Fruit fly (Drosophila melanogaster) whole organism, wandering third instar larva: ENCODE measurements around the gene CG5853.

Source experiments
- Abd-B ChIP-seq: fragments of >200 bp; optimal IDR thresholded peaks from 2 replicates; lab custom pipeline; 2017; ENCODE audit warnings: missing biosample characterization, missing genetic modification characterization
- CG32264 ChIP-seq: fragments of 200-800 bp; sonication (Bioruptor generic); optimal IDR thresholded peaks from 2 replicates; lab custom pipeline; 2016; ENCODE audit warnings: missing biosample characterization, missing genetic modification characterization
- CG9705 ChIP-seq: fragments of 200-800 bp; sonication (Bioruptor generic); optimal IDR thresholded peaks from 2 replicates; lab custom pipeline; 2018; ENCODE audit warnings: missing biosample characterization, mild to moderate bottlenecking, missing genetic modification characterization
- CrebA ChIP-seq: fragments of 200-800 bp; sonication (Bioruptor generic); optimal IDR thresholded peaks from 2 replicates; lab custom pipeline; 2016; ENCODE audit warnings: missing biosample characterization, mild to moderate bottlenecking, missing genetic modification characterization, borderline replicate concordance
- Dfd ChIP-seq: fragments of >200 bp; optimal IDR thresholded peaks from 2 replicates; lab custom pipeline; 2017; ENCODE audit warnings: missing biosample characterization, missing genetic modification characterization
- Dif ChIP-seq: fragments of 200-275, 200-300 bp; sonication (Bioruptor generic); optimal IDR thresholded peaks from 2 replicates; lab custom pipeline; 2018; ENCODE audit warnings: missing biosample characterization, missing genetic modification characterization; ENCODE audit not compliant: partially characterized antibody
- GATAd ChIP-seq: sonication (Bioruptor generic); optimal IDR thresholded peaks from 2 replicates; lab custom pipeline; 2016; ENCODE audit warnings: missing biosample characterization, missing genetic modification characterization
- HLH106 ChIP-seq: fragments of 200-800 bp; optimal IDR thresholded peaks from 3 replicates; lab custom pipeline; 2019; ENCODE audit warnings: missing biosample characterization, mild to moderate bottlenecking, missing genetic modification characterization, moderate library complexity
- Hnf4 ChIP-seq: fragments of 200-800 bp; sonication (Bioruptor generic); optimal IDR thresholded peaks from 2 replicates; lab custom pipeline; 2016; ENCODE audit warnings: missing biosample characterization, mild to moderate bottlenecking, missing genetic modification characterization
- Hr78 ChIP-seq: fragments of >200 bp; optimal IDR thresholded peaks from 2 replicates; lab custom pipeline; 2017; ENCODE audit warnings: missing biosample characterization, missing genetic modification characterization
- Hr83 ChIP-seq: fragments of 200-300 bp; sonication (Bioruptor generic); optimal IDR thresholded peaks from 2 replicates; lab custom pipeline; 2016; ENCODE audit warnings: missing biosample characterization, mild to moderate bottlenecking, missing genetic modification characterization, moderate library complexity; ENCODE audit not compliant: poor library complexity, severe bottlenecking
- Jra ChIP-seq: sonication (Bioruptor generic); optimal IDR thresholded peaks from 2 replicates; lab custom pipeline; 2016; ENCODE audit warnings: missing biosample characterization, missing genetic modification characterization
- Myc ChIP-seq: fragments of >200 bp; optimal IDR thresholded peaks from 2 replicates; lab custom pipeline; 2017
- N ChIP-seq: fragments of >200 bp; optimal IDR thresholded peaks from 2 replicates; lab custom pipeline; 2018; ENCODE audit warnings: missing biosample characterization, missing external identifiers, missing genetic modification characterization
- OdsH ChIP-seq: fragments of 200-800 bp; sonication (Bioruptor generic); optimal IDR thresholded peaks from 2 replicates; lab custom pipeline; 2016; ENCODE audit warnings: missing biosample characterization, mild to moderate bottlenecking, missing genetic modification characterization
- Rel ChIP-seq, 2 experiments: fragments of 200-800 bp; sonication (Bioruptor generic) in 1 of 2; optimal IDR thresholded peaks; 2 replicates in 1 of 2; 3 replicates in 1 of 2; lab custom pipeline; 2016 to 2019; ENCODE audit warnings: mild to moderate bottlenecking in 2 of 2, missing biosample characterization in 2 of 2, missing genetic modification characterization in 2 of 2, moderate library complexity in 1 of 2
- Sp1 ChIP-seq: fragments of 200-800 bp; sonication (Bioruptor generic); optimal IDR thresholded peaks from 3 replicates; lab custom pipeline; 2019; ENCODE audit warnings: missing biosample characterization, mild to moderate bottlenecking, missing genetic modification characterization, moderate library complexity
- Vsx2 ChIP-seq: fragments of 200-300, 225-300 bp; sonication (Bioruptor generic); optimal IDR thresholded peaks from 2 replicates; lab custom pipeline; 2018; ENCODE audit warnings: missing biosample characterization, missing genetic modification characterization; ENCODE audit not compliant: partially characterized antibody
- br ChIP-seq: fragments of 200-800 bp; sonication (Bioruptor generic); optimal IDR thresholded peaks from 2 replicates; lab custom pipeline; 2016; ENCODE audit warnings: missing biosample characterization, missing genetic modification characterization
- brk ChIP-seq: fragments of 200-800 bp; sonication (Bioruptor generic); optimal IDR thresholded peaks from 2 replicates; lab custom pipeline; 2016; ENCODE audit warnings: missing biosample characterization, mild to moderate bottlenecking, missing genetic modification characterization
- dl ChIP-seq, 2 experiments: fragments of 175-275, 200-275 bp in 1 of 2; fragments of 200-275 bp in 1 of 2; sonication (Bioruptor generic); optimal IDR thresholded peaks; lab custom pipeline; 2018; ENCODE audit warnings: mild to moderate bottlenecking in 2 of 2, missing biosample characterization in 2 of 2, missing genetic modification characterization in 2 of 2, moderate library complexity in 2 of 2; ENCODE audit not compliant: partially characterized antibody in 2 of 2, insufficient read depth in 1 of 2
- dmrt93B ChIP-seq: fragments of 200-800 bp; sonication (Bioruptor generic); optimal IDR thresholded peaks from 2 replicates; lab custom pipeline; 2018; ENCODE audit warnings: missing biosample characterization, mild to moderate bottlenecking, missing genetic modification characterization
- dsf ChIP-seq: sonication (Bioruptor generic); optimal IDR thresholded peaks from 2 replicates; lab custom pipeline; 2016; ENCODE audit warnings: missing biosample characterization, missing genetic modification characterization, borderline replicate concordance
- ey ChIP-seq: fragments of 200-800 bp; sonication (Bioruptor generic); optimal IDR thresholded peaks from 2 replicates; lab custom pipeline; 2016; ENCODE audit warnings: missing biosample characterization, missing genetic modification characterization
- foxo ChIP-seq, 2 experiments: fragments of 200-800 bp; sonication (Bioruptor generic); optimal IDR thresholded peaks; 2 replicates in 1 of 2; 3 replicates in 1 of 2; lab custom pipeline; 2016 to 2017; ENCODE audit warnings: missing biosample characterization in 2 of 2, missing genetic modification characterization in 2 of 2
- fru ChIP-seq: fragments of 200-800 bp; sonication (Bioruptor generic); optimal IDR thresholded peaks from 3 replicates; lab custom pipeline; 2016; ENCODE audit warnings: missing biosample characterization, mild to moderate bottlenecking, missing genetic modification characterization
- h ChIP-seq: fragments of 200-800 bp; sonication (Bioruptor generic); optimal IDR thresholded peaks from 3 replicates; lab custom pipeline; 2016; ENCODE audit warnings: missing biosample characterization, mild to moderate bottlenecking, missing genetic modification characterization
- jim ChIP-seq: fragments of 175-275, 200-325 bp; sonication (Bioruptor generic); optimal IDR thresholded peaks from 2 replicates; lab custom pipeline; 2016; ENCODE audit warnings: missing biosample characterization, mild to moderate bottlenecking, missing genetic modification characterization
- lola ChIP-seq: fragments of >200 bp; optimal IDR thresholded peaks from 2 replicates; lab custom pipeline; 2017; ENCODE audit warnings: missing biosample characterization, missing genetic modification characterization
- pan ChIP-seq: fragments of >200 bp; optimal IDR thresholded peaks from 2 replicates; lab custom pipeline; 2017
- psq ChIP-seq: fragments of 200-800 bp; sonication (Bioruptor generic); optimal IDR thresholded peaks from 3 replicates; lab custom pipeline; 2017; ENCODE audit warnings: missing biosample characterization, mild to moderate bottlenecking, missing genetic modification characterization, moderate library complexity
- rgr ChIP-seq: fragments of 200-800 bp; sonication (Bioruptor generic); optimal IDR thresholded peaks from 3 replicates; lab custom pipeline; 2016; ENCODE audit warnings: missing biosample characterization, mild to moderate bottlenecking, missing genetic modification characterization
- sage ChIP-seq: fragments of 200-800 bp; sonication (Bioruptor generic); optimal IDR thresholded peaks from 2 replicates; lab custom pipeline; 2016; ENCODE audit warnings: missing biosample characterization, mild to moderate bottlenecking, missing genetic modification characterization
- sv ChIP-seq: fragments of 200-800 bp; sonication (Bioruptor generic); optimal IDR thresholded peaks from 3 replicates; lab custom pipeline; 2016; ENCODE audit warnings: missing biosample characterization, missing genetic modification characterization
- tai ChIP-seq: sonication (Bioruptor generic); optimal IDR thresholded peaks from 2 replicates; lab custom pipeline; 2016; ENCODE audit warnings: missing biosample characterization, missing genetic modification characterization
- usp ChIP-seq: fragments of >200 bp; optimal IDR thresholded peaks from 2 replicates; lab custom pipeline; 2017; ENCODE audit warnings: missing biosample characterization, missing genetic modification characterization
- woc ChIP-seq: sonication (Bioruptor generic); optimal IDR thresholded peaks from 2 replicates; lab custom pipeline; 2016; ENCODE audit warnings: missing biosample characterization, mild to moderate bottlenecking, missing genetic modification characterization

Gene CG5853

DNA sequence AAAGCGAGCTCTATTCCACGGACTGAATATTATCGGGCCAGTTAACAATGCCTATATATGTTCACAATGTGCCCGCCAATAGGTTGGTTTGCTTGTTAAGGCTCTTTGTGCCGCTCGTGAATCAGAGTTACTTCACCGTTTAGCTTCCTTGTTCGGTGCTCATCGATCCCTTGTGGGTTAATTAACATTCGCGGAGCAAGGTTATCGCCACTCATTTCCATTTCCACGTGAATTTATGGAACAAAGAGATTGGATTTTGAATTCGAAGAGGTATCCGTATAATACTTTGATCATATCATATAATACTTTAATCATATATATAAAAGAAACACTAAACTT lies 1.0 kb upstream of the CG5853 start:
- no peak for TF ChIP-seq Dfd (GFP tag; lab: Kevin White, UChicago)
- TF ChIP-seq h (GFP tag; lab: Kevin White, UChicago) = peak; percentile 57
- TF ChIP-seq br (GFP tag; lab: Kevin White, UChicago) = no peak

DNA sequence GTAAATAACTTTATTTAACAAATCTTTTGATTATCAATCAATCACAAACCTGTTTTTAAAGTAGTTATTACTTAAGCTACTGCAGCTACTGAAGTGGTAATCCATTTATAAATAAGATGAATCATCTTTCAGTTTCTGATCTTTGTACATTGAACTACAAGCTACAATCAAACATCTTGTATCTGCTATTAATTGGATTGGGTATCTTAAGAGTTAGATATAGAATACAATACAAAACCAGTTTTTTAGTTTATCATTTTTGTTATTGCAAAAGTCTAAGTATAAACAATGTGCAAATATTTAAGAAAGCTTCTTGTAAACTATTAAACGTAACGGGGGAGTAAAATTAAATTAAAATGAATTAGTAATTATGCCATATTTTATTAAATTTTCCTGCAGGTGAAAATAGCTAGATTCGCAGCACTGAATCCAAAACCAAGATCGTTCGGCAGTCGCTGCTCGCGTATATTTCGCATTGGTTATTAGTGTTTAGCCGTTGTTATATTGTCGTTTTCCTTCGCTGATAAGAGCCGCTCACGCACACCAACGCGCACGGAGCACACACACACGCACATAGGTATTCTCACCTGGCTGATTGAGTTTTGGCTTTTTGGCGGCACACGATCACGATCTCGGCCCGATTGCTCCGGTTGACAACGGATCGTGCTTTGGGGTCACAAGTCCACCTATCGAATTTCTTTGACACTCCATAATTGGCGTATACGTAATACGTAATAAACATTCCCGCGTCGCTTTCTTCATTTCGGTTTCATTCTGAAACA lies 481 bp upstream of the CG5853 start:
- TF ChIP-seq sage (GFP tag; lab: Kevin White, UChicago) (no peak), HLH106 (tag; lab: Kevin White, UChicago) (no peak), br (GFP tag; lab: Kevin White, UChicago) (no peak), psq (GFP tag; lab: Kevin White, UChicago) (no peak), dmrt93B (GFP tag; lab: Kevin White, UChicago) (no peak), Rel (GFP tag; optimal IDR thresholded peaks at IDR 0.05; lab: Kevin White, UChicago) (peak; percentile 48), Rel (tag; optimal IDR thresholded peaks at IDR 0.05; lab: Kevin White, UChicago) (peak; percentile 33), Myc (lab: Kevin White, UChicago) (peak; percentile 98), lola (GFP tag; lab: Kevin White, UChicago) (no peak), dl (GFP tag; optimal IDR thresholded peaks at IDR 0.05; lab: Kevin White, UChicago; ENCODE audit: insufficient read depth in 1 of 2, partially characterized antibody in 2 of 2) (no peak), Sp1 (no peak), rgr (GFP tag; lab: Kevin White, UChicago) (no peak), Dfd (GFP tag; lab: Kevin White, UChicago) (no peak), GATAd (GFP tag; lab: Kevin White, UChicago) (no peak), ey (GFP tag; lab: Kevin White, UChicago) (no peak), usp (no peak), CrebA (GFP tag; lab: Kevin White, UChicago) (no peak), h (GFP tag; lab: Kevin White, UChicago) (peak; percentile 85), Abd-B (no peak), Hr78 (no peak), woc (GFP tag; lab: Kevin White, UChicago) (peak; percentile 40), pan (no peak), Hr83 (peak; percentile 42), brk (GFP tag; lab: Kevin White, UChicago) (no peak), foxo (GFP tag; optimal IDR thresholded peaks at IDR 0.05; lab: Kevin White, UChicago) (no peak), dsf (GFP tag; lab: Kevin White, UChicago) (no peak), Jra (GFP tag; lab: Kevin White, UChicago) (no peak), fru (no peak), CG32264 (GFP tag; lab: Kevin White, UChicago) (no peak), Hnf4 (GFP tag; lab: Kevin White, UChicago) (peak; percentile 39), sv (GFP tag; lab: Kevin White, UChicago) (no peak), N (GFP tag; lab: Kevin White, UChicago) (no peak), Dif (no peak), OdsH (GFP tag; lab: Kevin White, UChicago) (no peak), tai (GFP tag; lab: Kevin White, UChicago) (no peak), jim (GFP tag; lab: Kevin White, UChicago) (no peak)

DNA sequence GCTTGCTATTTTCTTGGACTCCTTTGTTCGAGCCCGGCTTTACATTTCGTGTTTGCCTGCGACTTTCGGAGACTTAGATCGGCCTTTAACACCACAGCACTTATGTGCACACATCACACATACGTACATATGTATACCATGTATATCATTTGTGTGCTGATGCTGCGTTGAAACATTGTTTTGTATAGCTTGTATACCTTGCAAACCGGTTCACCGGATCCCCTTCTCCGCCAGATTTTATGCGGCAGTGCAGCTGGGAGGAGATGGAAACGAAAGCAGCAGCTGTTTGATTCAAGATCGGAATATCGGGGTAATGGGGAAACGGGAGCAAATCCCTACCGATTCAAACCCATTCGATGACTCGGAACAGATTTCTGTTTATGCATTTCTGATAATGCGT lies 1.4 kb downstream of the CG5853 start:
- TF ChIP-seq foxo (GFP tag; optimal IDR thresholded peaks at IDR 0.05; lab: Kevin White, UChicago) (no peak), sage (GFP tag; lab: Kevin White, UChicago) (no peak), OdsH (GFP tag; lab: Kevin White, UChicago) (no peak), Hnf4 (GFP tag; lab: Kevin White, UChicago) (no peak), Vsx2 (GFP tag; lab: Kevin White, UChicago) (peak; percentile 56), Dfd (GFP tag; lab: Kevin White, UChicago) (no peak), N (GFP tag; lab: Kevin White, UChicago) (no peak), ey (GFP tag; lab: Kevin White, UChicago) (no peak), fru (no peak), Sp1 (no peak), CG9705 (GFP tag; lab: Kevin White, UChicago) (no peak), Hr83 (peak; percentile 62), jim (GFP tag; lab: Kevin White, UChicago) (no peak), pan (no peak), Dif (peak; percentile 75), usp (no peak), Myc (lab: Kevin White, UChicago) (no peak)
